Fruit fly (Drosophila melanogaster): ENCODE results near the gene 5-HT2B.

- TF ChIP-seq h (GFP tag; optimal IDR thresholded peaks at IDR 0.05) = no peak
- no peak for TF ChIP-seq pan (optimal IDR thresholded peaks at IDR 0.05)
- no peak for TF ChIP-seq fru (GFP tag; optimal IDR thresholded peaks at IDR 0.05)
- no peak for TF ChIP-seq usp (GFP tag; optimal IDR thresholded peaks at IDR 0.05)
- TF ChIP-seq Mio (GFP tag; optimal IDR thresholded peaks at IDR 0.05) = no peak
- no peak for TF ChIP-seq Hnf4 (GFP tag; optimal IDR thresholded peaks at IDR 0.05)
- TF ChIP-seq dl (GFP tag; optimal IDR thresholded peaks at IDR 0.05; ENCODE audit: insufficient read depth in 1 of 2, partially characterized antibody in 2 of 2) = no peak
- no peak for TF ChIP-seq tai (GFP tag; optimal IDR thresholded peaks at IDR 0.05)
- no peak for TF ChIP-seq psq (GFP tag; optimal IDR thresholded peaks at IDR 0.05)
- no peak for TF ChIP-seq lola (GFP tag; optimal IDR thresholded peaks at IDR 0.05)
- TF ChIP-seq Abd-B (GFP tag; optimal IDR thresholded peaks at IDR 0.05) = no peak
- TF ChIP-seq Dif (GFP tag; optimal IDR thresholded peaks at IDR 0.05; ENCODE audit: partially characterized antibody) = no peak
Observed at dm6 chr3R:8620737-8621136, 42.7 kb downstream of the 5-HT2B start.

Data from whole organism, wandering third instar larva.